Worm (Caenorhabditis elegans) whole organism, mixed stage, embryonic: ENCODE results near the gene Y38E10A.22.
"Not testable (repeated sequence)": the region's sequence is repeated elsewhere in the genome, so short reads cannot be mapped to it uniquely, and the experiment has no call there.

Experiments
- blmp-1 ChIP-seq: fragments of 150-350 bp; optimal IDR thresholded peaks from 2 replicates; lab custom pipeline; 2014; ENCODE audit warnings: missing biosample characterization, missing genetic modification characterization
- ceh-39 ChIP-seq: fragments of 150-350 bp; optimal IDR thresholded peaks from 2 replicates; lab custom pipeline; 2014; ENCODE audit warnings: missing biosample characterization, missing genetic modification characterization
- ceh-43 ChIP-seq: fragments of 200-800 bp; sonication (Bioruptor generic); optimal IDR thresholded peaks from 2 replicates; lab custom pipeline; 2018; ENCODE audit warnings: mild to moderate bottlenecking, missing genetic modification characterization, moderate library complexity, missing compliant biosample characterization
- ceh-83 ChIP-seq: fragments of 200-800 bp; sonication (Bioruptor generic); optimal IDR thresholded peaks from 2 replicates; lab custom pipeline; 2018; ENCODE audit warnings: mild to moderate bottlenecking, missing genetic modification characterization, missing compliant biosample characterization
- elt-1 ChIP-seq: sonication (generic microtip); optimal IDR thresholded peaks from 2 replicates; lab custom pipeline; 2017; ENCODE audit warnings: missing genetic modification characterization, mild to moderate bottlenecking, missing compliant biosample characterization, antibody characterized with exemption, moderate library complexity, borderline replicate concordance; ENCODE audit not compliant: insufficient read depth
- elt-3 ChIP-seq: fragments of 150-350 bp; optimal IDR thresholded peaks from 2 replicates; lab custom pipeline; 2014; ENCODE audit warnings: missing biosample characterization, missing genetic modification characterization
- flh-1 ChIP-seq: fragments of 200-800 bp; sonication (Bioruptor generic); optimal IDR thresholded peaks from 2 replicates; lab custom pipeline; 2018; ENCODE audit warnings: mild to moderate bottlenecking, missing genetic modification characterization, moderate library complexity, missing compliant biosample characterization
- ham-2 ChIP-seq: fragments of 200-800 bp; sonication (Bioruptor generic); optimal IDR thresholded peaks from 2 replicates; lab custom pipeline; 2018; ENCODE audit warnings: mild to moderate bottlenecking, missing genetic modification characterization, missing compliant biosample characterization
- hlh-1 ChIP-seq: fragments of 150-350 bp; optimal IDR thresholded peaks from 2 replicates; lab custom pipeline; 2014; ENCODE audit warnings: missing biosample characterization, missing genetic modification reagents, missing genetic modification characterization
- lsy-2 ChIP-seq: fragments of 150-350 bp; optimal IDR thresholded peaks from 2 replicates; lab custom pipeline; 2014; ENCODE audit warnings: missing biosample characterization, missing genetic modification characterization
- mab-5 ChIP-seq: fragments of 150-350 bp; optimal IDR thresholded peaks from 2 replicates; lab custom pipeline; 2014; ENCODE audit warnings: missing biosample characterization, missing genetic modification characterization
- nhr-237 ChIP-seq: fragments of 150-350 bp; optimal IDR thresholded peaks from 2 replicates; lab custom pipeline; 2014; ENCODE audit warnings: missing biosample characterization, missing genetic modification characterization
- nhr-28 ChIP-seq: fragments of 150-350 bp; optimal IDR thresholded peaks from 2 replicates; lab custom pipeline; 2014; ENCODE audit warnings: missing biosample characterization, missing genetic modification characterization
- nhr-76 ChIP-seq: sonication (generic microtip); optimal IDR thresholded peaks from 2 replicates; lab custom pipeline; 2017; ENCODE audit warnings: missing biosample characterization, missing genetic modification characterization
- pha-4 ChIP-seq: fragments of 150-350 bp; optimal IDR thresholded peaks from 2 replicates; lab custom pipeline; 2018; ENCODE audit warnings: missing biosample characterization, missing genetic modification reagents, missing genetic modification characterization
- snpc-4 ChIP-seq: fragments of 150-350 bp; optimal IDR thresholded peaks from 2 replicates; lab custom pipeline; 2014; ENCODE audit warnings: missing biosample characterization, missing genetic modification characterization
- ztf-11 ChIP-seq: fragments of 150-350 bp; optimal IDR thresholded peaks from 2 replicates; lab custom pipeline; 2014; ENCODE audit warnings: missing biosample characterization, missing genetic modification characterization

Gene Y38E10A.22

DNA sequence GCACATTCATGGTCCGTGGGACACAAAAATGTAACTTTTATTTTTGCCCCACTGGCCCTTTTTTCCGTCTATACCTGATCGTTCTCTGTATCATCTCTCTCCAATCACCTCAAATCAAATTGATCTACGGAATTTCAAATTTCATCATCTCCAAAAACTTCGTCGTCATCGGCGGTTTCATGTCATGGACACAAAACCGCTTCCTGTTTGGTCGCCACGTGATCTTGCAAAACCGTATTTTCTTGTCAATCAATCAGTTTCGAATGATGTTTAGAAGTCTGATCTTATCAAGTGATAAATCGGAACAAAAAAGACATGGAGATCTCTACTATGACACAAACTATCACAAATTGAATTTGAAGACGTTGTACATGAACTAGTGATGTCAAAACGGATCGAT is 51.9 kb downstream of the Y38E10A.22 start:
- TF ChIP-seq snpc-4 (tag; lab: Kevin White, UChicago): no peak
- no peak for TF ChIP-seq hlh-1 (tag; lab: Kevin White, UChicago)
- TF ChIP-seq ztf-11: no peak
- no peak for TF ChIP-seq flh-1 (GFP tag; lab: Kevin White, UChicago)
- no peak for TF ChIP-seq ham-2 (GFP tag; lab: Kevin White, UChicago)
- no peak for TF ChIP-seq elt-3
- no peak for TF ChIP-seq nhr-237

- not testable (repeated sequence) for TF ChIP-seq blmp-1, elt-1, snpc-4 (tag; lab: Kevin White, UChicago)
Measured at ce11 chrII:12624433-12624832, 53.2 kb downstream of the Y38E10A.22 start, which contains the start of gene Y38E10A.14. TSS of gene Y38E10A.14 (minus strand) at chrII:12624533.

DNA sequence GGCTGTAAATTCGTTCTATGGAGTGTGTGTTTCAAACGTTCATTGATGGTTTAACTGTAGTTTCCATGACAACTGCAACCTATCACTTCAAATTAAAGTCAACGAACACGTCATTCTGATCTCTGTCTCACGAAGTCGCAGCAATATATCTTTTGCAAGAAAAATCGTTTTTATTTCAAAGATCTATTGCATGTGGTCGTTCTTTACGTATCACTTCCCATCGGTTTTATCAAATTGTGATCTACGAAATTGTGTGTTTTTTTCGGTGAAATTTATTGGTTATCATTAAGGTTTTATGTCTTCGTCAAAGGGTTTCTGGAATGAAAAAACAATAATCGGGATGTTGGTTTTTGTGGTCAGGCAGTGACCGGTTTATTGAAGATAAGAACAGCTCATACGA is 54.8 kb downstream of the Y38E10A.22 start:
- TF ChIP-seq ceh-43 (no peak), flh-1 (GFP tag; lab: Kevin White, UChicago) (no peak), nhr-237 (no peak), mab-5 (tag; lab: Kevin White, UChicago) (no peak), blmp-1 (tag; lab: Kevin White, UChicago) (no peak), lsy-2 (tag; lab: Kevin White, UChicago) (no peak), nhr-28 (no peak), nhr-76 (tag; lab: Kevin White, UChicago) (no peak), ceh-83 (GFP tag; lab: Kevin White, UChicago) (no peak), pha-4 (no peak), ceh-39 (tag; lab: Kevin White, UChicago) (no peak)
- TF ChIP-seq, all 35 proteins: peak for 0
